Fruit fly (Drosophila melanogaster) whole organism, embryonic: ENCODE results near the gene Paics.

Experiments
- Blimp-1 ChIP-seq: fragments of 200-800 bp; sonication (Bioruptor generic); optimal IDR thresholded peaks from 3 replicates; lab custom pipeline; 2018; ENCODE audit warnings: missing biosample characterization, missing genetic modification characterization, mild to moderate bottlenecking, moderate library complexity, missing genetic modification reagents
- BtbVII ChIP-seq: fragments of 200-800 bp; sonication (Bioruptor generic); optimal IDR thresholded peaks from 3 replicates; lab custom pipeline; 2017; ENCODE audit warnings: missing biosample characterization, mild to moderate bottlenecking, missing genetic modification characterization
- CG10147 ChIP-seq: fragments of 200-800 bp; sonication (Bioruptor generic); optimal IDR thresholded peaks from 2 replicates; lab custom pipeline; 2019; ENCODE audit warnings: missing biosample characterization, mild to moderate bottlenecking, missing genetic modification characterization, moderate library complexity
- CG1233 ChIP-seq: fragments of 200-800 bp; sonication (Bioruptor generic); optimal IDR thresholded peaks from 4 replicates; lab custom pipeline; 2018; ENCODE audit warnings: missing biosample characterization, mild to moderate bottlenecking, missing genetic modification characterization
- CG14667 ChIP-seq: fragments of 200-800 bp; sonication (Bioruptor generic); IDR thresholded peaks from 2 replicates; pipeline ENCODE4 v1.3.6; 2022; ENCODE audit warnings: missing biosample characterization, missing genetic modification characterization
- CG16863 ChIP-seq: fragments of 200-800 bp; sonication (Bioruptor generic); optimal IDR thresholded peaks from 3 replicates; lab custom pipeline; 2016; ENCODE audit warnings: missing biosample characterization, missing genetic modification characterization
- CG17361 ChIP-seq: fragments of 200-800 bp; sonication (Bioruptor generic); IDR thresholded peaks from 3 replicates; pipeline ENCODE4 v1.3.6; 2022; ENCODE audit warnings: missing biosample characterization, missing genetic modification characterization
- CG18619 ChIP-seq: fragments of 200-800 bp; sonication (Bioruptor generic); optimal IDR thresholded peaks from 3 replicates; lab custom pipeline; 2017; ENCODE audit warnings: missing biosample characterization, mild to moderate bottlenecking, missing genetic modification characterization
- CG33213 ChIP-seq: fragments of 200-800 bp; sonication (Bioruptor generic); optimal IDR thresholded peaks from 3 replicates; lab custom pipeline; 2016; ENCODE audit warnings: missing biosample characterization, missing genetic modification characterization
- CG3847 ChIP-seq: fragments of 200-800 bp; sonication (Bioruptor generic); IDR thresholded peaks from 2 replicates; pipeline ENCODE4 v1.3.6; 2022; ENCODE audit warnings: missing biosample characterization, missing genetic modification characterization
- CG4854 ChIP-seq: fragments of 200-800 bp; sonication (Bioruptor generic); optimal IDR thresholded peaks from 2 replicates; lab custom pipeline; 2016; ENCODE audit warnings: missing biosample characterization, missing genetic modification characterization, inconsistent platforms
- CG9876 ChIP-seq: fragments of 200-800 bp; sonication (Bioruptor generic); optimal IDR thresholded peaks from 2 replicates; lab custom pipeline; 2016; ENCODE audit warnings: missing biosample characterization, missing genetic modification characterization
- CTCF ChIP-seq: fragments of 200-800 bp; sonication (Bioruptor generic); optimal IDR thresholded peaks from 2 replicates; lab custom pipeline; 2017; ENCODE audit warnings: missing biosample characterization, mild to moderate bottlenecking, missing genetic modification characterization, moderate library complexity
- CoRest ChIP-seq: fragments of 200-800 bp; sonication (Bioruptor generic); optimal IDR thresholded peaks from 3 replicates; lab custom pipeline; 2018; ENCODE audit warnings: missing biosample characterization, mild to moderate bottlenecking, missing genetic modification characterization, moderate library complexity
- E2f1 ChIP-seq: fragments of 200-800 bp; sonication (Bioruptor generic); IDR thresholded peaks from 2 replicates; pipeline ENCODE4 v1.3.6; 2022; ENCODE audit warnings: missing biosample characterization, missing genetic modification characterization
- Fer1 ChIP-seq: fragments of 200-800 bp; sonication (Bioruptor generic); optimal IDR thresholded peaks from 2 replicates; lab custom pipeline; 2017; ENCODE audit warnings: missing biosample characterization, mild to moderate bottlenecking, missing genetic modification characterization
- HHEX ChIP-seq: fragments of 200-800 bp; sonication (Bioruptor generic); optimal IDR thresholded peaks from 3 replicates; lab custom pipeline; 2017; ENCODE audit warnings: missing biosample characterization, mild to moderate bottlenecking, missing genetic modification characterization, missing genetic modification reagents
- Hey ChIP-seq: fragments of 200-800 bp; sonication (Bioruptor generic); optimal IDR thresholded peaks from 3 replicates; lab custom pipeline; 2018; ENCODE audit warnings: missing biosample characterization, mild to moderate bottlenecking, missing genetic modification characterization
- HmgD ChIP-seq: fragments of 200-800 bp; sonication (Bioruptor generic); optimal IDR thresholded peaks from 3 replicates; lab custom pipeline; 2016; ENCODE audit warnings: missing biosample characterization, missing genetic modification characterization
- NC2β ChIP-seq: fragments of 200-800 bp; sonication (Bioruptor generic); optimal IDR thresholded peaks from 2 replicates; lab custom pipeline; 2016; ENCODE audit warnings: missing biosample characterization, missing genetic modification characterization
- NFAT ChIP-seq: fragments of 200-800 bp; sonication (Bioruptor generic); IDR thresholded peaks from 2 replicates; pipeline ENCODE4 v1.3.6; 2022; ENCODE audit warnings: missing biosample characterization, missing genetic modification characterization
- PHDP ChIP-seq: fragments of 200-800 bp; sonication (Bioruptor generic); optimal IDR thresholded peaks from 3 replicates; lab custom pipeline; 2018; ENCODE audit warnings: missing biosample characterization, mild to moderate bottlenecking, missing genetic modification characterization, moderate library complexity
- Rx ChIP-seq: fragments of 200-800 bp; sonication (Bioruptor generic); IDR thresholded peaks from 2 replicates; pipeline ENCODE4 v1.3.6; 2022; ENCODE audit warnings: missing biosample characterization, missing genetic modification characterization
- Sry-δ ChIP-seq: fragments of 200-800 bp; sonication (Bioruptor generic); optimal IDR thresholded peaks from 2 replicates; lab custom pipeline; 2016; ENCODE audit warnings: missing biosample characterization, missing genetic modification characterization
- Ssrp ChIP-seq: fragments of 200-800 bp; sonication (Bioruptor generic); optimal IDR thresholded peaks from 2 replicates; lab custom pipeline; 2018; ENCODE audit warnings: missing biosample characterization, mild to moderate bottlenecking, missing genetic modification characterization, moderate library complexity
- abd-A ChIP-seq: fragments of 200-800 bp; sonication (Bioruptor generic); optimal IDR thresholded peaks from 3 replicates; lab custom pipeline; 2019; ENCODE audit warnings: missing biosample characterization, mild to moderate bottlenecking, missing genetic modification characterization, moderate library complexity
- ase ChIP-seq: fragments of 200-800 bp; sonication (Bioruptor generic); IDR thresholded peaks from 3 replicates; pipeline ENCODE4 v1.3.6; 2022; ENCODE audit warnings: missing biosample characterization, missing genetic modification characterization
- bcd ChIP-seq: fragments of 200-800 bp; sonication (Bioruptor generic); optimal IDR thresholded peaks from 2 replicates; lab custom pipeline; 2017; ENCODE audit warnings: missing biosample characterization, mild to moderate bottlenecking, missing genetic modification characterization
- bsh ChIP-seq, 2 experiments: fragments of 200-800 bp; sonication (Bioruptor generic); optimal IDR thresholded peaks; 2 replicates each; lab custom pipeline; 2017 to 2018; ENCODE audit warnings: mild to moderate bottlenecking in 2 of 2, missing biosample characterization in 2 of 2, missing genetic modification characterization in 2 of 2, moderate library complexity in 1 of 2
- cato ChIP-seq: fragments of 200-800 bp; sonication (Bioruptor generic); optimal IDR thresholded peaks from 2 replicates; lab custom pipeline; 2016; ENCODE audit warnings: missing biosample characterization, missing genetic modification characterization, borderline replicate concordance
- dysf ChIP-seq: fragments of 200-800 bp; sonication (Bioruptor generic); IDR thresholded peaks from 3 replicates; pipeline ENCODE4 v1.3.6; 2022; ENCODE audit warnings: missing biosample characterization, missing genetic modification characterization
- en ChIP-seq: fragments of 200-800 bp; sonication (Bioruptor generic); optimal IDR thresholded peaks from 2 replicates; lab custom pipeline; 2016; ENCODE audit warnings: missing biosample characterization, missing genetic modification characterization
- ewg ChIP-seq: fragments of 200-800 bp; sonication (Bioruptor generic); optimal IDR thresholded peaks from 3 replicates; lab custom pipeline; 2017; ENCODE audit warnings: mild to moderate bottlenecking, missing biosample characterization, missing genetic modification reagents, missing genetic modification characterization
- hth ChIP-seq: fragments of >200 bp; optimal IDR thresholded peaks from 2 replicates; lab custom pipeline; 2017; ENCODE audit warnings: inconsistent platforms
- ind ChIP-seq: fragments of 200-800 bp; sonication (Bioruptor generic); optimal IDR thresholded peaks from 3 replicates; lab custom pipeline; 2016; ENCODE audit warnings: missing biosample characterization, missing genetic modification characterization
- ken ChIP-seq: fragments of 200-800 bp; sonication (Bioruptor generic); IDR thresholded peaks from 3 replicates; pipeline ENCODE4 v1.3.6; 2022; ENCODE audit warnings: missing biosample characterization, missing genetic modification characterization
- lilli ChIP-seq: fragments of 200-800 bp; sonication (Bioruptor generic); optimal IDR thresholded peaks from 3 replicates; lab custom pipeline; 2016; ENCODE audit warnings: missing biosample characterization, missing genetic modification characterization
- lmd ChIP-seq: fragments of 200-800 bp; sonication (Bioruptor generic); IDR thresholded peaks from 2 replicates; pipeline ENCODE4 v1.3.6; 2022; ENCODE audit warnings: missing biosample characterization, missing genetic modification characterization
- lola ChIP-seq, 3 experiments: fragments of >200 bp in 2 of 3; fragments of 200-800 bp in 1 of 3; sonication (Bioruptor generic) in 1 of 3; optimal IDR thresholded peaks; 2 replicates each; lab custom pipeline; 2017 to 2019; ENCODE audit warnings: missing biosample characterization in 3 of 3, missing genetic modification characterization in 3 of 3, mild to moderate bottlenecking in 1 of 3, moderate library complexity in 1 of 3
- oc ChIP-seq: fragments of 200-800 bp; sonication (Bioruptor generic); optimal IDR thresholded peaks from 2 replicates; lab custom pipeline; 2018; ENCODE audit warnings: missing biosample characterization, mild to moderate bottlenecking, missing genetic modification characterization, moderate library complexity
- repo ChIP-seq: fragments of 200-800 bp; sonication (Bioruptor generic); optimal IDR thresholded peaks from 2 replicates; lab custom pipeline; 2016; ENCODE audit warnings: missing biosample characterization, missing genetic modification characterization
- sc ChIP-seq, 3 experiments: fragments of >200 bp in 2 of 3; fragments of 200-800 bp in 1 of 3; sonication (Bioruptor generic) in 1 of 3; optimal IDR thresholded peaks; 2 replicates in 2 of 3; 3 replicates in 1 of 3; lab custom pipeline; 2017; ENCODE audit warnings: mild to moderate bottlenecking in 1 of 3, missing biosample characterization in 1 of 3, missing genetic modification characterization in 1 of 3, missing genetic modification reagents in 1 of 3
- sens-2 ChIP-seq: fragments of 200-800 bp; sonication (Bioruptor generic); IDR thresholded peaks from 2 replicates; pipeline ENCODE4 v1.3.6; 2022; ENCODE audit warnings: missing biosample characterization, missing genetic modification characterization
- sr ChIP-seq: fragments of 200-800 bp; sonication (Bioruptor generic); IDR thresholded peaks from 3 replicates; pipeline ENCODE4 v1.3.6; 2022; ENCODE audit warnings: missing biosample characterization, missing genetic modification characterization
- ssp ChIP-seq: fragments of 200-800 bp; sonication (Bioruptor generic); IDR thresholded peaks from 2 replicates; pipeline ENCODE4 v1.3.6; 2022; ENCODE audit warnings: missing biosample characterization, missing genetic modification characterization
- stwl ChIP-seq: fragments of 200-800 bp; sonication (Bioruptor generic); optimal IDR thresholded peaks from 3 replicates; lab custom pipeline; 2018; ENCODE audit warnings: missing biosample characterization, mild to moderate bottlenecking, missing genetic modification characterization, moderate library complexity
- tup ChIP-seq: fragments of 200-800 bp; sonication (Bioruptor generic); optimal IDR thresholded peaks from 2 replicates; lab custom pipeline; 2016; ENCODE audit warnings: missing biosample characterization, mild to moderate bottlenecking, missing genetic modification characterization, moderate library complexity
- unpg ChIP-seq: fragments of 200-800 bp; sonication (Bioruptor generic); optimal IDR thresholded peaks from 3 replicates; lab custom pipeline; 2018; ENCODE audit warnings: missing biosample characterization, mild to moderate bottlenecking, missing genetic modification characterization, moderate library complexity
- zen ChIP-seq: fragments of 200-800 bp; sonication (Bioruptor generic); optimal IDR thresholded peaks from 3 replicates; lab custom pipeline; 2018; ENCODE audit warnings: missing biosample characterization, mild to moderate bottlenecking, missing genetic modification characterization, moderate library complexity

Paics gene

dm6 chrX:12755600-12756373 is 4.6 kb downstream of the Paics start (continued):
- TF ChIP-seq ewg (GFP tag; lab: Kevin White, UChicago) (peak; percentile 41), cato (peak; percentile 45), ken (GFP tag; lab: Robert Waterston, UW) (peak; percentile 67), unpg (GFP tag; lab: Kevin White, UChicago) (peak; percentile 59), dysf (peak; percentile 84), Hey (no peak), HHEX (GFP tag; lab: Kevin White, UChicago) (peak; percentile 84), E2f1 (GFP tag; lab: Robert Waterston, UW) (peak; percentile 64), Sry-δ (GFP tag; lab: Kevin White, UChicago) (peak; percentile 2), sens-2 (GFP tag; lab: Robert Waterston, UW) (no peak), bcd (peak; percentile 84), PHDP (tag; lab: Kevin White, UChicago) (peak; percentile 77), CG4854 (GFP tag; lab: Kevin White, UChicago) (peak; percentile 1), CG16863 (GFP tag; lab: Kevin White, UChicago) (peak; percentile 18), Rx (GFP tag; lab: Robert Waterston, UW) (peak; percentile 66), hth (lab: Kevin White, UChicago) (no peak), NC2β (no peak), Ssrp (tag; lab: Kevin White, UChicago) (peak; percentile 70), CG33213 (GFP tag; lab: Kevin White, UChicago) (no peak), ase (GFP tag; lab: Robert Waterston, UW) (peak; percentile 71; the same call in 2 of the 3 replicates), lmd (GFP tag; lab: Robert Waterston, UW) (peak; percentile 88), oc (tag; lab: Kevin White, UChicago) (peak; percentile 6), CG9876 (peak; percentile 44), ssp (GFP tag; lab: Robert Waterston, UW) (peak; percentile 66), Blimp-1 (peak; percentile 30), tup (GFP tag; lab: Kevin White, UChicago) (no peak), CG3847 (GFP tag; lab: Robert Waterston, UW) (peak; percentile 83), CG17361 (peak; percentile 88), CTCF (peak; percentile 2), stwl (tag; lab: Kevin White, UChicago) (no peak), Fer1 (GFP tag; lab: Kevin White, UChicago) (peak; percentile 51), lola (GFP tag; optimal IDR thresholded peaks at IDR 0.05; lab: Kevin White, UChicago) (peak in 1 of 3 experiments; percentile 41), zen (peak; percentile 13), CG18619 (GFP tag; lab: Kevin White, UChicago) (peak; percentile 93), CG14667 (GFP tag; lab: Robert Waterston, UW) (peak; percentile 61), abd-A (tag; lab: Kevin White, UChicago) (peak; percentile 39), sc (optimal IDR thresholded peaks at IDR 0.05; lab: Kevin White, UChicago) (no peak), sc (GFP tag; optimal IDR thresholded peaks at IDR 0.05; lab: Kevin White, UChicago) (peak; percentile 33), sr (no peak; the same call in 2 of the 3 replicates), HmgD (GFP tag; lab: Kevin White, UChicago) (no peak), BtbVII (GFP tag; lab: Kevin White, UChicago) (peak; percentile 71), CG1233 (peak; percentile 73), CG10147 (GFP tag; lab: Kevin White, UChicago) (peak; percentile 59), repo (no peak), bsh (GFP tag; optimal IDR thresholded peaks at IDR 0.05; lab: Kevin White, UChicago) (peak; percentile 44 to 55), lilli (GFP tag; lab: Kevin White, UChicago) (peak; percentile 77), NFAT (peak; percentile 82), en (no peak), CoRest (tag; lab: Kevin White, UChicago) (peak; percentile 88), ind (peak; percentile 81)
